Worm (Caenorhabditis elegans): Measurements from ENCODE around the gene dmsr-16.

The dmsr-16 gene

ce11 chrV:6784853-6785492 is 23.9 kb downstream of the dmsr-16 start, which contains the start of the genes spn-4 and spe-39:
spn-4 (minus strand) TSS chrV:6784903.
spe-39 (plus strand) TSS chrV:6785451.
- TF ChIP-seq mab-5 (tag; optimal IDR thresholded peaks at IDR 0.05) = peak; percentile 48
- no peak for TF ChIP-seq sem-2 (GFP tag; optimal IDR thresholded peaks at IDR 0.05)
- TF ChIP-seq ceh-39 (tag; optimal IDR thresholded peaks at IDR 0.05) = peak; percentile 13
- TF ChIP-seq unc-39 (tag; optimal IDR thresholded peaks at IDR 0.05) = no peak
- TF ChIP-seq elt-1 (tag; optimal IDR thresholded peaks at IDR 0.05; ENCODE audit: borderline replicate concordance, insufficient read depth) = peak; percentile 6
- TF ChIP-seq nhr-12 (tag; optimal IDR thresholded peaks at IDR 0.05) = peak; percentile 38
- TF ChIP-seq M03D4.4 (tag; optimal IDR thresholded peaks at IDR 0.05) = peak; percentile 49
- peak; percentile 29 for TF ChIP-seq nhr-2 (tag; optimal IDR thresholded peaks at IDR 0.05)
- TF ChIP-seq ztf-11 (tag; optimal IDR thresholded peaks at IDR 0.05) = peak; percentile 50
- no peak for TF ChIP-seq snpc-4 (tag; optimal IDR thresholded peaks at IDR 0.05)
- TF ChIP-seq ceh-83 (GFP tag; optimal IDR thresholded peaks at IDR 0.05) = no peak
- TF ChIP-seq mep-1 (tag; optimal IDR thresholded peaks at IDR 0.05) = peak; percentile 69
- no peak for TF ChIP-seq unc-120 (tag; optimal IDR thresholded peaks at IDR 0.05; ENCODE audit: poor library complexity, severe bottlenecking)
- peak; percentile 15 for TF ChIP-seq ham-2 (GFP tag; optimal IDR thresholded peaks at IDR 0.05)
- TF ChIP-seq ceh-43 (GFP tag; optimal IDR thresholded peaks at IDR 0.05) = no peak
- TF ChIP-seq nhr-28 (tag; optimal IDR thresholded peaks at IDR 0.05) = no peak
- TF ChIP-seq nhr-76 (tag; optimal IDR thresholded peaks at IDR 0.05) = no peak
- TF ChIP-seq lsy-2 (tag; optimal IDR thresholded peaks at IDR 0.05) = peak; percentile 49
- no peak for TF ChIP-seq drap-1 (GFP tag; optimal IDR thresholded peaks at IDR 0.05)
- TF ChIP-seq flh-1 (GFP tag; optimal IDR thresholded peaks at IDR 0.05) = no peak
- TF ChIP-seq zip-8 (tag; optimal IDR thresholded peaks at IDR 0.05) = no peak
- peak; percentile 47 for TF ChIP-seq nhr-237 (tag; optimal IDR thresholded peaks at IDR 0.05)
- TF ChIP-seq hlh-1 (tag; optimal IDR thresholded peaks at IDR 0.05) = peak; percentile 26
- TF ChIP-seq blmp-1 (tag; optimal IDR thresholded peaks at IDR 0.05) = peak; percentile 30
- TF ChIP-seq sptf-1 (tag; optimal IDR thresholded peaks at IDR 0.05) = peak; percentile 69
- TF ChIP-seq cnd-1 (tag; optimal IDR thresholded peaks at IDR 0.05) = no peak
- peak; percentile 44 for TF ChIP-seq lin-13 (tag; optimal IDR thresholded peaks at IDR 0.05)
- no peak for TF ChIP-seq bed-3 (GFP tag; optimal IDR thresholded peaks at IDR 0.05)
- no peak for TF ChIP-seq mls-2 (tag; optimal IDR thresholded peaks at IDR 0.05)
- TF ChIP-seq pha-4 (tag; optimal IDR thresholded peaks at IDR 0.05) = no peak
- no peak for TF ChIP-seq unc-62 (GFP tag; optimal IDR thresholded peaks at IDR 0.05)
- peak; percentile 79 for TF ChIP-seq ces-1 (GFP tag; optimal IDR thresholded peaks at IDR 0.05)
- no peak for TF ChIP-seq elt-3 (tag; optimal IDR thresholded peaks at IDR 0.05)
- no peak for TF ChIP-seq lin-32 (GFP tag; optimal IDR thresholded peaks at IDR 0.05)
- TF ChIP-seq tbx-8 (GFP tag; optimal IDR thresholded peaks at IDR 0.05) = no peak

ce11 chrV:6783044-6783625 is 25.7 kb downstream of the dmsr-16 start:
- TF ChIP-seq nhr-2 (tag; optimal IDR thresholded peaks at IDR 0.05) (no peak), bed-3 (GFP tag; optimal IDR thresholded peaks at IDR 0.05) (no peak), ceh-43 (GFP tag; optimal IDR thresholded peaks at IDR 0.05) (no peak), sem-2 (GFP tag; optimal IDR thresholded peaks at IDR 0.05) (no peak), ces-1 (GFP tag; optimal IDR thresholded peaks at IDR 0.05) (no peak), mep-1 (tag; optimal IDR thresholded peaks at IDR 0.05) (no peak), nhr-237 (tag; optimal IDR thresholded peaks at IDR 0.05) (no peak), flh-1 (GFP tag; optimal IDR thresholded peaks at IDR 0.05) (no peak), lin-32 (GFP tag; optimal IDR thresholded peaks at IDR 0.05) (no peak), elt-1 (tag; optimal IDR thresholded peaks at IDR 0.05; ENCODE audit: borderline replicate concordance, insufficient read depth) (no peak), nhr-28 (tag; optimal IDR thresholded peaks at IDR 0.05) (no peak), unc-62 (GFP tag; optimal IDR thresholded peaks at IDR 0.05) (no peak)

- no peak for TF ChIP-seq lsy-2 (tag; optimal IDR thresholded peaks at IDR 0.05)
- TF ChIP-seq sptf-1 (tag; optimal IDR thresholded peaks at IDR 0.05) = no peak
- no peak for TF ChIP-seq lin-13 (tag; optimal IDR thresholded peaks at IDR 0.05)
- TF ChIP-seq mep-1 (tag; optimal IDR thresholded peaks at IDR 0.05) = no peak
- TF ChIP-seq tbx-8 (GFP tag; optimal IDR thresholded peaks at IDR 0.05) = no peak
- TF ChIP-seq mls-2 (tag; optimal IDR thresholded peaks at IDR 0.05) = no peak
- TF ChIP-seq nhr-237 (tag; optimal IDR thresholded peaks at IDR 0.05) = no peak
- no peak for TF ChIP-seq snpc-4 (tag; optimal IDR thresholded peaks at IDR 0.05)
- TF ChIP-seq cnd-1 (tag; optimal IDR thresholded peaks at IDR 0.05) = no peak
- TF ChIP-seq ztf-11 (tag; optimal IDR thresholded peaks at IDR 0.05) = no peak
- no peak for TF ChIP-seq elt-1 (tag; optimal IDR thresholded peaks at IDR 0.05; ENCODE audit: borderline replicate concordance, insufficient read depth)
These were observed 26.6 kb downstream of the dmsr-16 start for ce11 chrV:6782260-6782659.
